Fruit fly (Drosophila melanogaster): ENCODE data around the gene CG31769.

Gene CG31769

DNA sequence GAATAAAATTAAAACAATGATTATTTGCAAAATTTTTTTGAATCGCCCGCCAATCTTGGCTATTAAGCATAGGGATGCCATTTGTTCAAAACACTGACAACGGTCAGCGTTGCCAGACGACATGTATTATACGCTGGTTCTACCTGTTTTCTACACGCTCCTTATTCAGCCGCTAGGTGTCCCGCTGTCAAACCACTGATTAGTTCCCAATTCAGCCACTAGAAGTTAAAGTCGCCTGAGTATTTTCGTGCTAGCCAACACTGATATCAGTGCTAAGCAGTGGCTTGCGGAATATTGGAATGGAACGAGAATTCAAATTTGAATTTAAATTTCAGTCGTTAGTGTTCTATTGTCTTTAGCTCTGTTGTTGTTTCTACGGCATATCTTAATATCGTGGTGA, 15.9 kb downstream of the CG31769 start (continued):
- no peak for TF ChIP-seq dmrt99B (tag; optimal IDR thresholded peaks at IDR 0.05)
- TF ChIP-seq klu (GFP tag; IDR thresholded peaks at IDR 0.05): no peak; the same call in 1 of the 2 replicates
- no peak for TF ChIP-seq pros (GFP tag; optimal IDR thresholded peaks at IDR 0.05)
- no peak for TF ChIP-seq CG8478 (optimal IDR thresholded peaks at IDR 0.05)
- no peak for TF ChIP-seq Kr (GFP tag; optimal IDR thresholded peaks at IDR 0.05)
- TF ChIP-seq sqz (GFP tag; optimal IDR thresholded peaks at IDR 0.05): no peak
- no peak; the same call in 1 of the 2 replicates for TF ChIP-seq lmd (GFP tag; IDR thresholded peaks at IDR 0.05)
- TF ChIP-seq CG8089 (GFP tag; optimal IDR thresholded peaks at IDR 0.05): peak; percentile 21
- no peak for TF ChIP-seq Meics (GFP tag; optimal IDR thresholded peaks at IDR 0.05)
- no peak for TF ChIP-seq pb (GFP tag; optimal IDR thresholded peaks at IDR 0.05)
- no peak for TF ChIP-seq Med (GFP tag)
- TF ChIP-seq HHEX (GFP tag; optimal IDR thresholded peaks at IDR 0.05): no peak
- peak; percentile 67 for TF ChIP-seq CG14667 (GFP tag; IDR thresholded peaks at IDR 0.05)
- TF ChIP-seq CG11085 (GFP tag; IDR thresholded peaks at IDR 0.05): no peak
- TF ChIP-seq CG3838 (GFP tag; optimal IDR thresholded peaks at IDR 0.05): no peak
- no peak; the same call in 1 of the 2 replicates for TF ChIP-seq CG7372 (GFP tag; IDR thresholded peaks at IDR 0.05)
- TF ChIP-seq sna (GFP tag; IDR thresholded peaks at IDR 0.05; ENCODE audit: partially characterized antibody): no peak
- no peak for TF ChIP-seq ewg (GFP tag; optimal IDR thresholded peaks at IDR 0.05)
- peak; percentile 39 for TF ChIP-seq CG13624 (GFP tag; optimal IDR thresholded peaks at IDR 0.05)
- peak; percentile 92 for TF ChIP-seq CTCF (GFP tag; optimal IDR thresholded peaks at IDR 0.05)
- no peak for TF ChIP-seq CG2116 (GFP tag; optimal IDR thresholded peaks at IDR 0.05)
- TF ChIP-seq CG4328 (GFP tag; optimal IDR thresholded peaks at IDR 0.05): no peak
- no peak for TF ChIP-seq CG15696 (tag; optimal IDR thresholded peaks at IDR 0.05)
- no peak for TF ChIP-seq Dfd (GFP tag; optimal IDR thresholded peaks at IDR 0.05)
- TF ChIP-seq tio (GFP tag; optimal IDR thresholded peaks at IDR 0.05): no peak
- no peak for TF ChIP-seq bigmax (GFP tag; optimal IDR thresholded peaks at IDR 0.05)
- TF ChIP-seq CG1024 (GFP tag; IDR thresholded peaks at IDR 0.05): no peak
- no peak for TF ChIP-seq CG2120 (GFP tag; optimal IDR thresholded peaks at IDR 0.05)
- TF ChIP-seq CHES-1-like (GFP tag; optimal IDR thresholded peaks at IDR 0.05): no peak
- TF ChIP-seq ara (GFP tag; IDR thresholded peaks at IDR 0.05): no peak; the same call in 1 of the 2 replicates
- TF ChIP-seq inv (GFP tag; IDR thresholded peaks at IDR 0.05; ENCODE audit: partially characterized antibody): peak; percentile 39; the same call in 1 of the 2 replicates
- TF ChIP-seq CG13894 (tag; optimal IDR thresholded peaks at IDR 0.05): no peak
- no peak for TF ChIP-seq BtbVII (GFP tag; optimal IDR thresholded peaks at IDR 0.05)
- TF ChIP-seq ssp (GFP tag; IDR thresholded peaks at IDR 0.05): no peak; the same call in 1 of the 2 replicates
- TF ChIP-seq E2f2 (GFP tag; IDR thresholded peaks at IDR 0.05): peak; percentile 96
- no peak for TF ChIP-seq kah (GFP tag; optimal IDR thresholded peaks at IDR 0.05)
- no peak for TF ChIP-seq slbo (GFP tag; IDR thresholded peaks at IDR 0.05)
- no peak for TF ChIP-seq Ssrp (tag; optimal IDR thresholded peaks at IDR 0.05)
- TF ChIP-seq sens (GFP tag): peak; percentile 67
- TF ChIP-seq CG10979 (tag; optimal IDR thresholded peaks at IDR 0.05): no peak
- no peak for TF ChIP-seq phol (tag; optimal IDR thresholded peaks at IDR 0.05)
- TF ChIP-seq CG16779 (GFP tag; IDR thresholded peaks at IDR 0.05): peak; percentile 44; the same call in 1 of the 2 replicates
- TF ChIP-seq Max (GFP tag; optimal IDR thresholded peaks at IDR 0.05): no peak
- peak in 1 of 2 experiments; percentile 79 for TF ChIP-seq prd (optimal IDR thresholded peaks at IDR 0.05)
- TF ChIP-seq prd (GFP tag; IDR thresholded peaks at IDR 0.05): no peak
- TF ChIP-seq D19A (tag; optimal IDR thresholded peaks at IDR 0.05): no peak
- TF ChIP-seq Hr3 (GFP tag; optimal IDR thresholded peaks at IDR 0.05): peak; percentile 23
- TF ChIP-seq gce (GFP tag; IDR thresholded peaks at IDR 0.05): no peak
- TF ChIP-seq bsh (GFP tag; optimal IDR thresholded peaks at IDR 0.05): no peak
- peak; percentile 48; the same call in 1 of the 2 replicates for TF ChIP-seq CG10959 (GFP tag; IDR thresholded peaks at IDR 0.05)
- TF ChIP-seq pnt (GFP tag; optimal IDR thresholded peaks at IDR 0.05): peak; percentile 4
- TF ChIP-seq Doc3 (GFP tag; IDR thresholded peaks at IDR 0.05; ENCODE audit: partially characterized antibody): no peak
- TF ChIP-seq CG30020 (tag; optimal IDR thresholded peaks at IDR 0.05): no peak

Data from whole organism, embryonic.